Worm (Caenorhabditis elegans): Measurements from ENCODE around the gene F29C12.6.

DNA sequence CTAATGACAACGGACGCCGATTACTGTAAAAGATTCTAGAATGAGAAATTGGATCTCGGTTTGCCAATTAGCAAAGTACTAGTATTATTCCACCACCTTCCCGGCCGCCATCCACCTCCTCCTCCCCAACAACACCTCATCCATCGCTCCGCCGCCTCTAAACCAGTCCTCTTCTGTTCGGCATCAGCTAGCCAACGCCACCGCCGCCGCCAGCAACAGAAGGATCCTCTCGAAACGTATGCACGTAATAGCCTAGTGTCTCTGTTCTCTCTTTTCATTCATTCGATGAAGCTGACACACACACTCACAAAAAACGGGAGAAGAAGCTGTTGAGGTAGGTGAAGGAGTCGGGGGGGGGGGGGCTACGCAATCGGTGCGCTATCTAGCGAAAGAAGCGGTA, 41.0 kb downstream of the F29C12.6 start:
- TF ChIP-seq dao-5 (tag; optimal IDR thresholded peaks at IDR 0.05) (no peak), him-1 (tag; optimal IDR thresholded peaks at IDR 0.05) (no peak)
